Worm (Caenorhabditis elegans): ENCODE results near the gene tag-52.
A peak's percentile ranks its signal among the peaks of the same experiment; 100 is the strongest.

ce11 chrX:3689155-3689719 is 10.9 kb upstream of the tag-52 start, which contains the start of gene tag-278:
- TF ChIP-seq nhr-84 (tag; optimal IDR thresholded peaks at IDR 0.05) (no peak), lin-39 (tag; optimal IDR thresholded peaks at IDR 0.05) (no peak), nhr-47 (tag; optimal IDR thresholded peaks at IDR 0.05) (peak; percentile 3), F16B12.6 (tag; optimal IDR thresholded peaks at IDR 0.05) (no peak), unc-62 (GFP tag; optimal IDR thresholded peaks at IDR 0.05) (no peak), nhr-77 (tag; optimal IDR thresholded peaks at IDR 0.05) (no peak)
